Worm (Caenorhabditis elegans): ENCODE measurements around the gene F28A12.3.

F28A12.3 gene

DNA sequence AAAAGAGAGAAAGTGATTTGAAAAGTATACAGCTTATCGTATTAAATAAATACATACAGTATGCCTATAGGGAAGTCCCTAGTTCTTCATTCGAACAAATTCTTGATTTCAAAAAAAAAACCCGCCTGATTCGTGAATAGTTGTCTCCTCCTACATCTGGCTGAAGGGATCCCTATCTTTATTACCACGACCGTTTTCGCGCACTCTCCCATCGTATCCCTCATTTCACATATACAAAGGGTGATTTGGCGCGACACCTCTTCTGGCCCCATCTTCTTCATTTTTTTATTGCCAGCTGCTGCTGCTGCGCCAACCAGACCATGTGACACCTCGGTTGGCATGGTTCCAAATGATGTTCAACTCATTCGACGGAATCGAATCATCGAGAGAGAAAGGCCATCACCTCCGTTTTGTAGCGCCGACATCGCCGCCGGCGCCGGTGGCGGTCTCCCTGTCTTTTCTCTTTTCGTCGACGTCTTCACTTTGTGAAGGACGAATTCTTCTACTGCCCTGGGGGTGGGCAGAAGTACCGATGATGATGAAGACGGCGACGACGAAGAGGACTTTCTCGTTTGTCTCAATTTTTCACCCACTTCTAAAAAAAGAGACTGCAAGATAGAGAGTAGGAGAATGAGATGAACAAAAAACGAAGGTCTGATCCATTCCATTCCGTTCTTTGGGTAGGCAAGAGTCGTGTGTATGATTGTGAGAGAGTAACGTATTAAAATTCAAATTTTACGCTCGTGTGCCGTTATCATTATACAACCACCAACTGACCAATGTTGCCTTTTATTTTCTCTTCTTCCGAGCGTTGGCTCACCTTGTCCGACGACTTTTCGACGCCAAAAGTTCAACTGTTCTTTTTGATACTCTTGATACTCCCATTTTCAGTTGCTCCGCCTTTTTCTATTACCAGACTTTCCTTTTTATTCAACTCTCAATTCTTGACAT lies 21.2 kb upstream of the F28A12.3 start (continued):
- TF ChIP-seq nhr-76 (tag; optimal IDR thresholded peaks at IDR 0.05): no peak
- no peak for TF ChIP-seq ama-1 (optimal IDR thresholded peaks at IDR 0.05)
- TF ChIP-seq unc-62 (GFP tag; optimal IDR thresholded peaks at IDR 0.05): no peak
- TF ChIP-seq nhr-20 (tag; optimal IDR thresholded peaks at IDR 0.05): peak; percentile 86
- no peak for TF ChIP-seq F16B12.6 (tag; optimal IDR thresholded peaks at IDR 0.05)
- no peak for TF ChIP-seq unc-86 (tag; optimal IDR thresholded peaks at IDR 0.05)
- peak; percentile 19 for TF ChIP-seq pag-3 (tag; optimal IDR thresholded peaks at IDR 0.05; ENCODE audit: borderline replicate concordance, insufficient read depth)
- no peak for TF ChIP-seq jun-1 (tag; optimal IDR thresholded peaks at IDR 0.05)
- TF ChIP-seq ets-5 (GFP tag; IDR thresholded peaks at IDR 0.05): no peak
- no peak for TF ChIP-seq fkh-10 (GFP tag; optimal IDR thresholded peaks at IDR 0.05)
- TF ChIP-seq blmp-1 (tag; optimal IDR thresholded peaks at IDR 0.05): peak; percentile 94
- no peak for TF ChIP-seq zip-4 (GFP tag; optimal IDR thresholded peaks at IDR 0.05)
- TF ChIP-seq efl-1 (optimal IDR thresholded peaks at IDR 0.05): no peak
- peak in 1 of 2 experiments; percentile 75 for TF ChIP-seq efl-1 (GFP tag; optimal IDR thresholded peaks at IDR 0.05 in 1 of 2)
- no peak for TF ChIP-seq nhr-84 (tag; optimal IDR thresholded peaks at IDR 0.05)
- TF ChIP-seq C34B4.2 (tag; optimal IDR thresholded peaks at IDR 0.05): no peak
- TF ChIP-seq ztf-4 (tag; optimal IDR thresholded peaks at IDR 0.05): no peak
- TF ChIP-seq nhr-90 (tag; optimal IDR thresholded peaks at IDR 0.05; ENCODE audit: poor library complexity): peak; percentile 85
- TF ChIP-seq nhr-47 (tag; optimal IDR thresholded peaks at IDR 0.05): peak; percentile 69
- TF ChIP-seq lin-15B (tag; optimal IDR thresholded peaks at IDR 0.05): no peak
- TF ChIP-seq lir-3 (tag; optimal IDR thresholded peaks at IDR 0.05; ENCODE audit: poor library complexity): no peak
- peak; percentile 4 for TF ChIP-seq lin-13 (GFP tag; optimal IDR thresholded peaks at IDR 0.05)
- TF ChIP-seq hpl-2 (GFP tag; optimal IDR thresholded peaks at IDR 0.05): no peak
- TF ChIP-seq nhr-12 (tag; optimal IDR thresholded peaks at IDR 0.05): no peak
- peak; percentile 53 for TF ChIP-seq tbx-2 (tag; optimal IDR thresholded peaks at IDR 0.05)
- peak; percentile 93 for TF ChIP-seq lin-14 (GFP tag; optimal IDR thresholded peaks at IDR 0.05)
- peak in 1 of 3 experiments; percentile 19 for TF ChIP-seq ceh-82 (tag; optimal IDR thresholded peaks at IDR 0.05)
- TF ChIP-seq aha-1 (tag; optimal IDR thresholded peaks at IDR 0.05): no peak
- peak; percentile 64 for TF ChIP-seq nhr-19 (GFP tag; conservative IDR thresholded peaks at IDR 0.05)
- no peak for TF ChIP-seq hlh-4 (tag; optimal IDR thresholded peaks at IDR 0.05)
- no peak for TF ChIP-seq isw-1 (GFP tag; IDR thresholded peaks at IDR 0.05)
- no peak for TF ChIP-seq sup-37 (GFP tag; optimal IDR thresholded peaks at IDR 0.05)
- no peak for TF ChIP-seq mab-9 (GFP tag; IDR thresholded peaks at IDR 0.05)
- TF ChIP-seq nhr-77 (tag; optimal IDR thresholded peaks at IDR 0.05): no peak
- no peak for TF ChIP-seq nhr-11 (tag; optimal IDR thresholded peaks at IDR 0.05)
- no peak for TF ChIP-seq ces-1 (GFP tag; optimal IDR thresholded peaks at IDR 0.05)
- no peak for TF ChIP-seq alr-1 (tag; optimal IDR thresholded peaks at IDR 0.05; ENCODE audit: borderline replicate concordance)
- no peak for TF ChIP-seq C04F5.9 (tag; optimal IDR thresholded peaks at IDR 0.05)
- peak in 4 of 6 experiments; percentile 13 to 64 (median 35) for TF ChIP-seq elt-3 (tag; optimal IDR thresholded peaks at IDR 0.05)
- peak in 1 of 2 experiments; percentile 51 for TF ChIP-seq mdl-1 (tag; optimal IDR thresholded peaks at IDR 0.05)
- no peak for TF ChIP-seq efl-3 (GFP tag; optimal IDR thresholded peaks at IDR 0.05)
- peak; percentile 86 for TF ChIP-seq nhr-71 (tag; optimal IDR thresholded peaks at IDR 0.05)
- no peak for TF ChIP-seq lin-39 (tag; optimal IDR thresholded peaks at IDR 0.05)
- no peak for TF ChIP-seq ztf-11 (tag; optimal IDR thresholded peaks at IDR 0.05)
- no peak for TF ChIP-seq ceh-88 (GFP tag; IDR thresholded peaks at IDR 0.05)
